Worm (Caenorhabditis elegans) whole organism, L2 larva: Measurements from ENCODE around the gene chat-1.

Experiments
- egl-27 ChIP-seq: sonication (generic microtip); optimal IDR thresholded peaks from 3 replicates; lab custom pipeline; 2017; ENCODE audit warnings: missing biosample characterization, missing genetic modification reagents, missing genetic modification characterization
- mab-5 ChIP-seq: fragments of 150-350 bp; optimal IDR thresholded peaks from 2 replicates; lab custom pipeline; 2014; ENCODE audit warnings: missing biosample characterization, missing genetic modification characterization
- unc-39 ChIP-seq: fragments of 150-350 bp; optimal IDR thresholded peaks from 2 replicates; lab custom pipeline; 2014; ENCODE audit warnings: missing biosample characterization, missing genetic modification characterization
- ztf-11 ChIP-seq: sonication (generic microtip); optimal IDR thresholded peaks from 2 replicates; lab custom pipeline; 2017; ENCODE audit warnings: missing biosample characterization, missing genetic modification characterization

ce11 chrIV:4477009-4477471 lies 29.9 kb downstream of the chat-1 start, which contains the start of gene M01H9.3:
- TF ChIP-seq mab-5 (peak; percentile 52), egl-27 (tag; lab: Kevin White, UChicago) (no peak), unc-39 (tag; lab: Kevin White, UChicago) (no peak), ztf-11 (tag; lab: Kevin White, UChicago) (no peak)
